Worm (Caenorhabditis elegans): ENCODE data around the gene pde-4.

DNA sequence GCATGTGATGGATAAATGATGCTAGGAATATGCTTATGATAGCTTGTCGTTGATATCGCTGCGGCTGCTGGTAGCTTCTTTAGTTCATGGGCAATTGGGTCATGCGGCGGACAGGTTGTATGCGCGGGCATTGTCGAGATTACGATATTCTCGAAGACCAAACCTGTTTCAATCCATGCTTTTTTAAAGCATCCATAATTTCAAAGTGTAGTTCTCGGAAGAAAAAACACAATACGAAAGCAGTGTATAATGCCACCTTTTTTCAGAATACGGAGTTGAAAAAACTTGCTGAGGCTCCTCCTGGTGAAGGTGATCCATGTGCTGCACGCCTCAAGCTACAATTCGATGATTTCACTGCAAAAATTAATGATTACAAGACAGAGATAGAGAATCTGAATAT lies 45.7 kb downstream of the pde-4 start, which contains the start of gene osm-8:
- TF ChIP-seq F23B12.7 (tag; optimal IDR thresholded peaks at IDR 0.05; ENCODE audit: insufficient read depth), result no peak
- TF ChIP-seq Y67H2A.10 (GFP tag; conservative IDR thresholded peaks at IDR 0.05), result no peak
- no peak for TF ChIP-seq ccch-3 (GFP tag; optimal IDR thresholded peaks at IDR 0.05)
- TF ChIP-seq Y95B8A.8 (GFP tag; IDR thresholded peaks at IDR 0.05), result no peak
- no peak for TF ChIP-seq nhr-179 (tag; optimal IDR thresholded peaks at IDR 0.05)
- no peak for TF ChIP-seq hmg-20 (GFP tag; IDR thresholded peaks at IDR 0.05)
- TF ChIP-seq rcor-1 (GFP tag; IDR thresholded peaks at IDR 0.05), result no peak

All from whole organism, young adult.